Worm (Caenorhabditis elegans) whole organism, young adult: ENCODE data around the gene prdx-6.

Experiments
- F57A8.1 ChIP-seq: fragments of 200-800 bp; sonication (Bioruptor generic); optimal IDR thresholded peaks from 2 replicates; lab custom pipeline; 2018; ENCODE audit warnings: mild to moderate bottlenecking, missing genetic modification characterization, moderate library complexity, missing compliant biosample characterization
- Y95B8A.8 ChIP-seq: fragments of 200-800 bp; sonication (Bioruptor generic); IDR thresholded peaks from 2 replicates; pipeline ENCODE4 v1.3.6; 2022; ENCODE audit warnings: missing genetic modification reagents, missing genetic modification characterization, missing compliant biosample characterization
- dpff-1 ChIP-seq: sonication (generic microtip); optimal IDR thresholded peaks from 2 replicates; lab custom pipeline; 2017; ENCODE audit warnings: mild to moderate bottlenecking, missing genetic modification characterization, missing compliant biosample characterization
- him-1 ChIP-seq: sonication (generic microtip); optimal IDR thresholded peaks from 2 replicates; lab custom pipeline; 2016; ENCODE audit warnings: missing genotype, missing genetic modification reagents, missing genetic modification characterization, missing compliant biosample characterization
- nfya-1 ChIP-seq: sonication (generic microtip); optimal IDR thresholded peaks from 2 replicates; lab custom pipeline; 2017; ENCODE audit warnings: antibody characterized with exemption, missing compliant biosample characterization, missing genetic modification characterization, borderline replicate concordance; ENCODE audit not compliant: insufficient read depth
- pbrm-1 ChIP-seq: fragments of 200-800 bp; sonication (Bioruptor generic); IDR thresholded peaks from 2 replicates; pipeline ENCODE4 v1.3.6; 2022; ENCODE audit warnings: missing genetic modification reagents, missing genetic modification characterization, missing compliant biosample characterization
- rpc-1 ChIP-seq, 2 experiments: fragments of 150-350 bp in 1 of 2; sonication (generic microtip) in 1 of 2; optimal IDR thresholded peaks; 2 replicates each; lab custom pipeline; 2014 to 2018; ENCODE audit warnings: missing biosample characterization in 1 of 2, missing genetic modification characterization in 1 of 2, missing genetic modification reagents in 1 of 2, missing genotype in 1 of 2
- snpc-4 ChIP-seq, 5 experiments: fragments of 150-350 bp in 1 of 5; sonication (generic microtip) in 4 of 5; optimal IDR thresholded peaks; 2 replicates each; lab custom pipeline; 2014 to 2018; ENCODE audit warnings: missing genetic modification characterization in 5 of 5, missing biosample characterization in 3 of 5, antibody characterized with exemption in 2 of 5, mild to moderate bottlenecking in 2 of 5, missing compliant biosample characterization in 2 of 5, missing genotype in 2 of 5, moderate library complexity in 2 of 5, missing genetic modification reagents in 1 of 5
- sptf-2 ChIP-seq: fragments of 200-800 bp; sonication (Bioruptor generic); optimal IDR thresholded peaks from 2 replicates; lab custom pipeline; 2018; ENCODE audit warnings: mild to moderate bottlenecking, missing genetic modification characterization, missing compliant biosample characterization

DNA sequence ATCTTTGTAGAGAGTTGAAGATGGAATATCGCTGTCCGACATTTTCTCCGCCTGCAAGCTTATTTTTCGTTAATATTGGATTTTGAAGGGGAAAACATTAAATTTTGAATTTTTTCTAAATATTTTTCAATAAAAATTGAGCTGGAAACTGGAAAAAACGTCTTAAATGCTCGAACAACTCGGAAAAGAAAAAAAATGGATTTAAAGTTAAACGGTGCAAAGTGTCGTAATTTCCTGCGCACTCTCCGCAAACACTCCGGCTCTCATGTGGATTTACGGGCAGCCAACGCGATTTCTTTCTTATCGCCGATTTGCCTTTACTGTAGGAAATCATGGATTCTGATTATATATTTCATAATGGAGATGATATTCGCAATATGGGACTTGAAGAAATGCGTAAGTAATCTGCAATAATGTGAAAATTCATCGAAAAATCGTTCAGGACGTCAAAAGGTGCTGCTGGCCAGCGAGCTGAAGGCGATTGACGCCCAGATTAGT lies 22.0 kb downstream of the prdx-6 start, which contains the start of the genes fnta-1 and cogc-8:
- TF ChIP-seq sptf-2 (GFP tag; lab: Kevin White, UChicago) = no peak
- no peak for TF ChIP-seq snpc-4 (GFP tag; optimal IDR thresholded peaks at IDR 0.05; lab: Kevin White, UChicago)
- no peak for TF ChIP-seq snpc-4 (tag; optimal IDR thresholded peaks at IDR 0.05; lab: Kevin White, UChicago)
- TF ChIP-seq F57A8.1 (GFP tag; lab: Kevin White, UChicago) = no peak
- no peak for TF ChIP-seq nfya-1 (tag; lab: Kevin White, UChicago)
- no peak for TF ChIP-seq pbrm-1 (GFP tag; lab: Robert Waterston, UW)
- no peak for TF ChIP-seq dpff-1 (tag; lab: Kevin White, UChicago)
- no peak for TF ChIP-seq rpc-1 (optimal IDR thresholded peaks at IDR 0.05; lab: Kevin White, UChicago)
- TF ChIP-seq rpc-1 (tag; optimal IDR thresholded peaks at IDR 0.05; lab: Kevin White, UChicago) = no peak
- TF ChIP-seq Y95B8A.8 = no peak
- TF ChIP-seq him-1 (tag; lab: Kevin White, UChicago) = no peak
